Worm (Caenorhabditis elegans): ENCODE results near the gene K07H8.7.

- no peak for TF ChIP-seq ets-7 (tag; optimal IDR thresholded peaks at IDR 0.05)
- no peak for TF ChIP-seq flt-1 (GFP tag; IDR thresholded peaks at IDR 0.05)
- TF ChIP-seq ama-1 (optimal IDR thresholded peaks at IDR 0.05), result no peak
- TF ChIP-seq sea-1 (GFP tag; conservative IDR thresholded peaks at IDR 0.05), result no peak
- TF ChIP-seq tbx-11 (GFP tag; IDR thresholded peaks at IDR 0.05), result no peak
- TF ChIP-seq hnd-1 (tag; optimal IDR thresholded peaks at IDR 0.05), result no peak
- no peak for TF ChIP-seq B0310.2 (tag; optimal IDR thresholded peaks at IDR 0.05)
- TF ChIP-seq hmbx-1 (tag; optimal IDR thresholded peaks at IDR 0.05), result no peak
- no peak for TF ChIP-seq tbx-37 (GFP tag; conservative IDR thresholded peaks at IDR 0.05)
- no peak for TF ChIP-seq scrt-1 (GFP tag; IDR thresholded peaks at IDR 0.05)
- no peak for TF ChIP-seq hmg-4 (GFP tag; optimal IDR thresholded peaks at IDR 0.05)
Observed at ce11 chrIV:8260848-8261638, 1.2 kb upstream of the K07H8.7 start, which contains the start of gene vit-6.
